Worm (Caenorhabditis elegans) whole organism, L1 larva: ENCODE measurements around the gene cwp-4.
A peak's percentile ranks its signal among the peaks of the same experiment; 100 is the strongest.

ENCODE experiments used
- C16A3.4 ChIP-seq: fragments of 150-350 bp; optimal IDR thresholded peaks from 2 replicates; lab custom pipeline; 2014; ENCODE audit warnings: missing biosample characterization, missing genetic modification characterization
- C34B4.2 ChIP-seq: sonication (generic microtip); optimal IDR thresholded peaks from 2 replicates; lab custom pipeline; 2017; ENCODE audit warnings: mild to moderate bottlenecking, missing genetic modification characterization, missing compliant biosample characterization
- F16B12.6 ChIP-seq: fragments of 150-350 bp; optimal IDR thresholded peaks from 2 replicates; lab custom pipeline; 2014; ENCODE audit warnings: missing biosample characterization, missing genetic modification characterization
- aly-2 ChIP-seq: fragments of 150-350 bp; optimal IDR thresholded peaks from 2 replicates; lab custom pipeline; 2014; ENCODE audit warnings: missing biosample characterization, missing genetic modification characterization
- ama-1 ChIP-seq: fragments of 150-350 bp; optimal IDR thresholded peaks from 2 replicates; lab custom pipeline; 2014
- blmp-1 ChIP-seq: fragments of 150-350 bp; optimal IDR thresholded peaks from 2 replicates; lab custom pipeline; 2014; ENCODE audit warnings: missing biosample characterization, missing genetic modification characterization
- ceh-82 ChIP-seq, 3 experiments: fragments of 150-350 bp in 1 of 3; sonication (generic microtip) in 2 of 3; optimal IDR thresholded peaks; 2 replicates each; lab custom pipeline; 2014 to 2017; ENCODE audit warnings: missing biosample characterization in 3 of 3, missing genetic modification characterization in 3 of 3
- ceh-88 ChIP-seq: fragments of 200-800 bp; sonication (Bioruptor generic); IDR thresholded peaks from 2 replicates; pipeline ENCODE4 v1.3.6; 2022; ENCODE audit warnings: missing genetic modification characterization, missing compliant biosample characterization
- ces-1 ChIP-seq: fragments of 150-350 bp; optimal IDR thresholded peaks from 2 replicates; lab custom pipeline; 2014; ENCODE audit warnings: missing biosample characterization, missing genetic modification reagents, missing genetic modification characterization
- dpl-1 ChIP-seq, 3 experiments: fragments of 150-350 bp in 2 of 3; sonication (generic microtip) in 1 of 3; optimal IDR thresholded peaks; 2 replicates each; lab custom pipeline; 2014 to 2017; ENCODE audit warnings: missing biosample characterization in 3 of 3, missing genetic modification characterization in 3 of 3, missing genetic modification reagents in 3 of 3
- dsc-1 ChIP-seq: sonication (generic microtip); optimal IDR thresholded peaks from 2 replicates; lab custom pipeline; 2016; ENCODE audit warnings: mild to moderate bottlenecking, missing genetic modification characterization, missing compliant biosample characterization
- efl-1 ChIP-seq, 4 experiments: fragments of 150-350 bp; optimal IDR thresholded peaks in 3 of 4; peaks in 1 of 4; 1 replicate in 1 of 4; 2 replicates in 3 of 4; lab custom pipeline; 2014; ENCODE audit warnings: missing biosample characterization in 2 of 4, missing genetic modification characterization in 2 of 4, missing genetic modification reagents in 2 of 4
- elt-3 ChIP-seq, 6 experiments: fragments of 150-350 bp in 1 of 6; sonication (generic microtip); optimal IDR thresholded peaks; 2 replicates each; lab custom pipeline; 2017 to 2018; ENCODE audit warnings: missing biosample characterization in 6 of 6, missing genetic modification characterization in 6 of 6, inconsistent platforms in 1 of 6
- fkh-4 ChIP-seq: sonication (generic microtip); optimal IDR thresholded peaks from 2 replicates; lab custom pipeline; 2016; ENCODE audit warnings: missing compliant biosample characterization, missing genetic modification characterization, borderline replicate concordance
- fos-1 ChIP-seq: fragments of 150-350 bp; optimal IDR thresholded peaks from 2 replicates; lab custom pipeline; 2014; ENCODE audit warnings: missing biosample characterization, missing genetic modification characterization
- grh-1 ChIP-seq: fragments of 200-800 bp; sonication (Bioruptor generic); IDR thresholded peaks from 2 replicates; pipeline ENCODE4 v1.3.6; 2022; ENCODE audit warnings: missing genetic modification reagents, missing genetic modification characterization, missing compliant biosample characterization
- hlh-17 ChIP-seq: fragments of 200-800 bp; sonication (Bioruptor generic); optimal IDR thresholded peaks from 2 replicates; lab custom pipeline; 2018; ENCODE audit warnings: missing genetic modification characterization, mild to moderate bottlenecking, missing compliant biosample characterization, moderate library complexity, borderline replicate concordance
- hpl-2 ChIP-seq: fragments of 150-350 bp; optimal IDR thresholded peaks from 2 replicates; lab custom pipeline; 2014; ENCODE audit warnings: missing biosample characterization, missing genetic modification reagents, missing genetic modification characterization
- isw-1 ChIP-seq: fragments of 200-800 bp; sonication (Bioruptor generic); IDR thresholded peaks from 2 replicates; pipeline ENCODE4 v1.3.6; 2022; ENCODE audit warnings: missing genetic modification characterization, missing compliant biosample characterization
- jun-1 ChIP-seq: fragments of 150-350 bp; optimal IDR thresholded peaks from 2 replicates; lab custom pipeline; 2014; ENCODE audit warnings: missing biosample characterization, missing genetic modification reagents, missing genetic modification characterization
- lin-13 ChIP-seq: fragments of 150-350 bp; optimal IDR thresholded peaks from 2 replicates; lab custom pipeline; 2014; ENCODE audit warnings: missing biosample characterization, missing genetic modification reagents, missing genetic modification characterization
- lin-15B ChIP-seq: fragments of 150-350 bp; sonication (generic microtip); optimal IDR thresholded peaks from 3 replicates; lab custom pipeline; 2014; ENCODE audit warnings: missing biosample characterization, missing genetic modification characterization
- lin-39 ChIP-seq: fragments of 150-350 bp; optimal IDR thresholded peaks from 2 replicates; lab custom pipeline; 2014; ENCODE audit warnings: missing biosample characterization, missing genetic modification reagents, missing genetic modification characterization
- lir-3 ChIP-seq: sonication (generic microtip); optimal IDR thresholded peaks from 2 replicates; lab custom pipeline; 2016; ENCODE audit warnings: mild to moderate bottlenecking, missing genetic modification characterization, moderate library complexity, missing compliant biosample characterization; ENCODE audit not compliant: poor library complexity
- lsy-2 ChIP-seq, 2 experiments: fragments of 150-350 bp; optimal IDR thresholded peaks; 2 replicates each; lab custom pipeline; 2014; ENCODE audit warnings: missing biosample characterization in 2 of 2, missing genetic modification characterization in 2 of 2
- mab-9 ChIP-seq: fragments of 200-800 bp; sonication (Bioruptor generic); IDR thresholded peaks from 2 replicates; pipeline ENCODE4 v1.3.6; 2022; ENCODE audit warnings: missing genetic modification reagents, missing genetic modification characterization, missing compliant biosample characterization
- mef-2 ChIP-seq: fragments of 150-350 bp; optimal IDR thresholded peaks from 2 replicates; lab custom pipeline; 2014; ENCODE audit warnings: missing biosample characterization, missing genetic modification characterization
- mep-1 ChIP-seq: fragments of 150-350 bp; optimal IDR thresholded peaks from 2 replicates; lab custom pipeline; 2014; ENCODE audit warnings: missing biosample characterization, missing genetic modification characterization
- nhr-11 ChIP-seq: fragments of 150-350 bp; optimal IDR thresholded peaks from 2 replicates; lab custom pipeline; 2014; ENCODE audit warnings: missing biosample characterization, missing genetic modification characterization
- nhr-12 ChIP-seq: sonication (generic microtip); optimal IDR thresholded peaks from 2 replicates; lab custom pipeline; 2017; ENCODE audit warnings: missing biosample characterization, missing genetic modification characterization
- nhr-19 ChIP-seq: fragments of 200-800 bp; sonication (Bioruptor generic); conservative IDR thresholded peaks from 2 replicates; pipeline ENCODE4 v1.3.6; 2022; ENCODE audit warnings: missing genetic modification characterization, missing compliant biosample characterization
- nhr-20 ChIP-seq: sonication (generic microtip); optimal IDR thresholded peaks from 2 replicates; lab custom pipeline; 2016; ENCODE audit warnings: mild to moderate bottlenecking, missing genetic modification characterization, missing compliant biosample characterization
- nhr-237 ChIP-seq: fragments of 150-350 bp; optimal IDR thresholded peaks from 2 replicates; lab custom pipeline; 2014; ENCODE audit warnings: missing biosample characterization, missing genetic modification characterization
- nhr-47 ChIP-seq: sonication (generic microtip); optimal IDR thresholded peaks from 2 replicates; lab custom pipeline; 2016; ENCODE audit warnings: mild to moderate bottlenecking, missing genetic modification characterization, moderate library complexity, missing compliant biosample characterization
- nhr-71 ChIP-seq: sonication (generic microtip); optimal IDR thresholded peaks from 2 replicates; lab custom pipeline; 2016; ENCODE audit warnings: mild to moderate bottlenecking, missing genetic modification characterization, moderate library complexity, missing compliant biosample characterization
- nhr-84 ChIP-seq: sonication (generic microtip); optimal IDR thresholded peaks from 2 replicates; lab custom pipeline; 2017; ENCODE audit warnings: missing biosample characterization, missing genetic modification characterization
- pax-3 ChIP-seq: fragments of 200-800 bp; sonication (Bioruptor generic); optimal IDR thresholded peaks from 2 replicates; lab custom pipeline; 2018; ENCODE audit warnings: mild to moderate bottlenecking, missing genetic modification characterization, moderate library complexity, missing compliant biosample characterization
- pqm-1 ChIP-seq: sonication (generic microtip); optimal IDR thresholded peaks from 3 replicates; lab custom pipeline; 2017; ENCODE audit warnings: missing biosample characterization, missing genetic modification characterization
- rnt-1 ChIP-seq: sonication (generic microtip); optimal IDR thresholded peaks from 2 replicates; lab custom pipeline; 2016; ENCODE audit warnings: mild to moderate bottlenecking, missing genetic modification characterization, moderate library complexity, missing compliant biosample characterization
- sup-37 ChIP-seq: fragments of 200-800 bp; sonication (Bioruptor generic); optimal IDR thresholded peaks from 2 replicates; lab custom pipeline; 2018; ENCODE audit warnings: mild to moderate bottlenecking, missing genetic modification characterization, missing compliant biosample characterization
- tbx-2 ChIP-seq: sonication (generic microtip); optimal IDR thresholded peaks from 2 replicates; lab custom pipeline; 2016; ENCODE audit warnings: missing genetic modification characterization, missing compliant biosample characterization
- unc-30 ChIP-seq: sonication (generic microtip); optimal IDR thresholded peaks from 2 replicates; lab custom pipeline; 2017; ENCODE audit warnings: missing biosample characterization, missing genetic modification characterization
- unc-98 ChIP-seq: fragments of 200-800 bp; sonication (Bioruptor generic); IDR thresholded peaks from 2 replicates; pipeline ENCODE4 v1.3.6; 2022; ENCODE audit warnings: missing genetic modification characterization, missing compliant biosample characterization
- vab-15 ChIP-seq: sonication (generic microtip); optimal IDR thresholded peaks from 2 replicates; lab custom pipeline; 2017; ENCODE audit warnings: missing genotype, mild to moderate bottlenecking, missing genetic modification characterization, missing compliant biosample characterization
- xbp-1 ChIP-seq: sonication (generic microtip); optimal IDR thresholded peaks from 2 replicates; lab custom pipeline; 2016; ENCODE audit warnings: missing genetic modification characterization, missing compliant biosample characterization
- zag-1 ChIP-seq: fragments of 150-350 bp; optimal IDR thresholded peaks from 2 replicates; lab custom pipeline; 2014; ENCODE audit warnings: missing biosample characterization, missing genetic modification characterization
- ztf-11 ChIP-seq, 2 experiments: sonication (generic microtip); optimal IDR thresholded peaks; 2 replicates each; lab custom pipeline; 2016 to 2017; ENCODE audit warnings: missing genetic modification characterization in 2 of 2, missing biosample characterization in 1 of 2, missing compliant biosample characterization in 1 of 2
- ztf-4 ChIP-seq: fragments of 150-350 bp; optimal IDR thresholded peaks from 2 replicates; lab custom pipeline; 2014; ENCODE audit warnings: missing biosample characterization, missing genetic modification characterization

cwp-4 gene

DNA sequence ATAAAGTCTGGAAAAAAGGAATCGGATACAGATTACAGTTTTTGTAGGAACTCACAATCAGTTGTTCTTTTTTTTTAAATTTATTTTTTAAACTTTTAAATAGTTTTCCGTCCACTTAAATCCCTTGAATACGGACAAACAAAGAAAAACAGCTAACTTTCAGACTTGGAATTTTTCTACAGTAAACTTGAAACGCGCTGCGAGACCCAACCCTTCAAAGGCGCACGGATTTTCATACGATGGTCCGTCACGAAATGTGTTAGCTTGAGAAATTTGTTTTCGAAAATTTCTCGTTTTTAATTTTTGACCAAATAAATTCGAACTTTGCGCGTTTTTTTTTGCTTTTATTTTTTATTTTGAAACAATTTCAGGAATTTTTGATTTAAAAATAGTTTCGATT lies 6.9 kb upstream of the cwp-4 start:
- TF ChIP-seq F16B12.6 (no peak), aly-2 (tag; lab: Kevin White, UChicago) (no peak), vab-15 (no peak), dsc-1 (tag; lab: Kevin White, UChicago) (no peak), rnt-1 (tag; lab: Kevin White, UChicago) (no peak), jun-1 (tag; lab: Kevin White, UChicago) (no peak), pax-3 (tag; lab: Kevin White, UChicago) (no peak), fkh-4 (no peak), ztf-11 (tag; optimal IDR thresholded peaks at IDR 0.05; lab: Kevin White, UChicago) (no peak), zag-1 (tag; lab: Kevin White, UChicago) (no peak), mef-2 (tag; lab: Kevin White, UChicago) (no peak), pqm-1 (tag; lab: Kevin White, UChicago) (no peak), C34B4.2 (tag; lab: Kevin White, UChicago) (no peak), dpl-1 (GFP tag; optimal IDR thresholded peaks at IDR 0.05; lab: Kevin White, UChicago) (no peak), sup-37 (no peak), ceh-82 (tag; optimal IDR thresholded peaks at IDR 0.05; lab: Kevin White, UChicago) (no peak), fos-1 (no peak), efl-1 (optimal IDR thresholded peaks at IDR 0.05; lab: Kevin White, UChicago) (no peak), efl-1 (GFP tag; optimal IDR thresholded peaks at IDR 0.05 in 1 of 2; lab: Kevin White, UChicago) (no peak), nhr-12 (tag; lab: Kevin White, UChicago) (no peak)

- TF ChIP-seq nhr-47: peak; percentile 48
- peak in 1 of 2 experiments; percentile 4 for TF ChIP-seq efl-1 (optimal IDR thresholded peaks at IDR 0.05; lab: Kevin White, UChicago)
- TF ChIP-seq efl-1 (GFP tag; optimal IDR thresholded peaks at IDR 0.05 in 1 of 2; lab: Kevin White, UChicago): peak in 1 of 2 experiments; percentile 53
- TF ChIP-seq isw-1 (GFP tag; lab: Robert Waterston, UW): peak; percentile 80
- peak; percentile 93 for TF ChIP-seq grh-1
- TF ChIP-seq nhr-71: peak; percentile 45
- peak; percentile 68 for TF ChIP-seq ceh-88
- TF ChIP-seq mab-9 (GFP tag; lab: Robert Waterston, UW): peak; percentile 90
- TF ChIP-seq rnt-1 (tag; lab: Kevin White, UChicago): peak; percentile 59
- peak; percentile 10 for TF ChIP-seq tbx-2 (tag; lab: Kevin White, UChicago)
- peak; percentile 75 for TF ChIP-seq unc-98 (GFP tag; lab: Robert Waterston, UW)
- TF ChIP-seq nhr-19: peak; percentile 93
These were observed 6.2 kb upstream of the cwp-4 start for ce11 chrV:5047230-5047629.

- TF ChIP-seq hlh-17 (GFP tag; lab: Kevin White, UChicago) (no peak), C16A3.4 (tag; lab: Kevin White, UChicago) (peak; percentile 91), fkh-4 (peak; percentile 60), unc-30 (tag; lab: Kevin White, UChicago) (no peak), isw-1 (GFP tag; lab: Robert Waterston, UW) (peak; percentile 92), nhr-237 (tag; lab: Kevin White, UChicago) (peak; percentile 75), lir-3 (tag; lab: Kevin White, UChicago) (peak; percentile 79), lsy-2 (tag; optimal IDR thresholded peaks at IDR 0.05; lab: Kevin White, UChicago) (peak; percentile 83 to 96), ama-1 (lab: Kevin White, UChicago) (peak; percentile 95), mep-1 (peak; percentile 96), xbp-1 (tag; lab: Kevin White, UChicago) (peak; percentile 99), mef-2 (tag; lab: Kevin White, UChicago) (peak; percentile 68), lin-39 (peak; percentile 82), dsc-1 (tag; lab: Kevin White, UChicago) (peak; percentile 97), ztf-4 (tag; lab: Kevin White, UChicago) (peak; percentile 93), nhr-11 (tag; lab: Kevin White, UChicago) (peak; percentile 87), lin-15B (tag; lab: Kevin White, UChicago) (peak; percentile 81), mab-9 (GFP tag; lab: Robert Waterston, UW) (peak; percentile 95), hpl-2 (GFP tag; lab: Kevin White, UChicago) (peak; percentile 36), nhr-20 (tag; lab: Kevin White, UChicago) (peak; percentile 98), grh-1 (peak; percentile 97), fos-1 (peak; percentile 90), ceh-82 (tag; optimal IDR thresholded peaks at IDR 0.05; lab: Kevin White, UChicago) (peak; percentile 56 to 89 (median 62)), nhr-84 (tag; lab: Kevin White, UChicago) (no peak), ces-1 (GFP tag; lab: Kevin White, UChicago) (no peak), blmp-1 (tag; lab: Kevin White, UChicago) (peak; percentile 99), lin-13 (GFP tag; lab: Kevin White, UChicago) (peak; percentile 91), C34B4.2 (tag; lab: Kevin White, UChicago) (peak; percentile 51), elt-3 (tag; optimal IDR thresholded peaks at IDR 0.05; lab: Kevin White, UChicago) (peak in 4 of 6 experiments; percentile 32 to 84 (median 57))
These were observed 4.0 kb upstream of the cwp-4 start, which contains the start of the genes pqn-51 and K11D12.14 for ce11 chrV:5049333-5049942. TSS of gene pqn-51 (plus strand) at chrV:5049607. TSS of gene K11D12.14 (plus strand) at chrV:5049636.
